ENCODE assay signal across 1 fruit fly cellular context in the genomic region with DNA sequence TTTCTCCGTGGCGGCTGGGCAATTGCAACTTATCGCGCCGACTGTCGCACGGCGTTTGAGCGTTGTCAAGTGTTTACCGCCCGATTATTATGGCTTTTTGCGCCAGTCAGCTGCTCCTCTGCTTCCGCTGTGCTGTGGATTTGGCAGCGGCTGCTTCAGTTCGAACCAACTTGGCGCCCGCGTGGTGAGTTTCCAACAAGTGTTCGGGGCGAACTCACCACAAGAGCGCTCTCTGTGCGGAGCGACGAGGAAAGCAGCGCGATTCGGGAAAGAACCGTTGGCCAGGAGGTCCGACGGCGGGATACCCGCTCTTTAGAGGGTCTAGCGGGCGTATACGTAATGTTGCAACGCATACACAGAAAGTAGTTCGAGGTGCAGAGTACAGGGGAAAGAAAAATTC.
TF ChIP-seq lines count a peak whose summit lies in the region.

TSS of gene NKCC (minus strand) at position 57 of the 400 bp plus-strand sequence.

TF ChIP-seq in whole organism, embryonic, 481 proteins besides CTCF, POLR2A, EP300 and RAD21 (continued from another document):
- TF ChIP-seq sug (tag; optimal IDR thresholded peaks at IDR 0.05; lab: Kevin White, UChicago) (peak; percentile 22), zfh1 (GFP tag; IDR thresholded peaks at IDR 0.05; lab: Robert Waterston, UW) (0 out of 3 replicates have a peak, but pooled peaks have one; percentile 12), CG5180 (GFP tag; optimal IDR thresholded peaks at IDR 0.05; lab: Kevin White, UChicago) (peak; percentile 86), CG13894 (tag; optimal IDR thresholded peaks at IDR 0.05; lab: Kevin White, UChicago) (peak; percentile 13), CG15514 (GFP tag; optimal IDR thresholded peaks at IDR 0.05; lab: Kevin White, UChicago) (peak; percentile 25), Myb (GFP tag; optimal IDR thresholded peaks at IDR 0.05; lab: Kevin White, UChicago) (peak; percentile 1), hth (optimal IDR thresholded peaks at IDR 0.05; lab: Kevin White, UChicago) (no peak), Ssrp (tag; optimal IDR thresholded peaks at IDR 0.05; lab: Kevin White, UChicago) (no peak), Fer1 (GFP tag; optimal IDR thresholded peaks at IDR 0.05; lab: Kevin White, UChicago) (peak; percentile 18), scrt (GFP tag; optimal IDR thresholded peaks at IDR 0.05; lab: Kevin White, UChicago) (peak; percentile 31)
